Worm (Caenorhabditis elegans) whole organism, L4 larva: Measurements from ENCODE around the gene F59A6.4.

Experiments
- F26F4.8 ChIP-seq: fragments of 200-800 bp; sonication (Bioruptor generic); conservative IDR thresholded peaks from 2 replicates; pipeline ENCODE4 v1.3.6; 2022; ENCODE audit warnings: missing genetic modification characterization, missing compliant biosample characterization
- F44E2.7 ChIP-seq: fragments of 200-800 bp; sonication (Bioruptor generic); IDR thresholded peaks from 2 replicates; pipeline ENCODE4 v2.1.2; 2022; ENCODE audit warnings: missing genetic modification characterization, missing compliant biosample characterization
- F49E8.2 ChIP-seq: sonication (generic microtip); optimal IDR thresholded peaks from 2 replicates; lab custom pipeline; 2016; ENCODE audit warnings: missing compliant biosample characterization, mild to moderate bottlenecking, missing genetic modification characterization, borderline replicate concordance
- R02D3.7 ChIP-seq: fragments of 150-350 bp; sonication (generic microtip); optimal IDR thresholded peaks from 3 replicates; lab custom pipeline; 2014; ENCODE audit warnings: missing biosample characterization, missing genetic modification characterization
- Y105C5A.15 ChIP-seq: fragments of 200-800 bp; sonication (Bioruptor generic); IDR thresholded peaks from 2 replicates; pipeline ENCODE4 v1.3.6; 2022; ENCODE audit warnings: missing genetic modification characterization, missing compliant biosample characterization
- Y48G9A.11 ChIP-seq: fragments of 200-800 bp; sonication (Bioruptor generic); IDR thresholded peaks from 2 replicates; pipeline ENCODE4 v1.3.6; 2022; ENCODE audit warnings: missing genetic modification reagents, missing genetic modification characterization, missing compliant biosample characterization
- ZK337.2 ChIP-seq: fragments of 200-800 bp; sonication (Bioruptor generic); IDR thresholded peaks from 2 replicates; pipeline ENCODE4 v1.3.6; 2022; ENCODE audit warnings: missing genetic modification reagents, missing genetic modification characterization, missing compliant biosample characterization
- ZK546.5 ChIP-seq, 2 experiments: sonication (generic microtip); optimal IDR thresholded peaks; 2 replicates each; lab custom pipeline; 2017; ENCODE audit warnings: missing biosample characterization in 2 of 2, missing genetic modification characterization in 2 of 2
- ama-1 ChIP-seq: fragments of 150-350 bp; optimal IDR thresholded peaks from 2 replicates; lab custom pipeline; 2014; ENCODE audit warnings: inconsistent platforms, mixed read lengths
- arid-1 ChIP-seq: fragments of 200-800 bp; sonication (Bioruptor generic); conservative IDR thresholded peaks from 2 replicates; pipeline ENCODE4 v1.3.6; 2022; ENCODE audit warnings: missing genetic modification reagents, missing genetic modification characterization, missing compliant biosample characterization
- attf-4 ChIP-seq: sonication (generic microtip); optimal IDR thresholded peaks from 3 replicates; lab custom pipeline; 2017; ENCODE audit warnings: missing biosample characterization, missing genetic modification characterization
- ceh-20 ChIP-seq: fragments of 200-800 bp; sonication (Bioruptor generic); IDR thresholded peaks from 2 replicates; pipeline ENCODE4 v1.3.6; 2022; ENCODE audit warnings: missing genetic modification reagents, missing genetic modification characterization, missing compliant biosample characterization
- ceh-28 ChIP-seq: fragments of 150-350 bp; optimal IDR thresholded peaks from 2 replicates; lab custom pipeline; 2014; ENCODE audit warnings: missing biosample characterization, missing genetic modification reagents, missing genetic modification characterization
- ceh-44 ChIP-seq: fragments of 200-800 bp; sonication (Bioruptor generic); IDR thresholded peaks from 2 replicates; pipeline ENCODE4 v1.3.6; 2022; ENCODE audit warnings: missing genetic modification reagents, missing genetic modification characterization, missing compliant biosample characterization
- ceh-82 ChIP-seq: sonication (generic microtip); optimal IDR thresholded peaks from 2 replicates; lab custom pipeline; 2017; ENCODE audit warnings: missing biosample characterization, missing genetic modification characterization
- cey-2 ChIP-seq: sonication (generic microtip); optimal IDR thresholded peaks from 3 replicates; lab custom pipeline; 2017; ENCODE audit warnings: missing genetic modification characterization, mild to moderate bottlenecking, missing compliant biosample characterization, antibody characterized with exemption, borderline replicate concordance; ENCODE audit not compliant: insufficient read depth
- daf-12 ChIP-seq: fragments of 150-350 bp; optimal IDR thresholded peaks from 2 replicates; lab custom pipeline; 2014; ENCODE audit warnings: missing biosample characterization, missing genetic modification reagents, missing genetic modification characterization
- daf-19 ChIP-seq: fragments of 200-800 bp; sonication (Bioruptor generic); conservative IDR thresholded peaks from 2 replicates; pipeline ENCODE4 v1.3.6; 2022; ENCODE audit warnings: missing genetic modification characterization, missing compliant biosample characterization
- dmd-6 ChIP-seq: fragments of 200-800 bp; sonication (Bioruptor generic); IDR thresholded peaks from 2 replicates; pipeline ENCODE4 v1.3.6; 2022; ENCODE audit warnings: missing genetic modification reagents, missing genetic modification characterization, missing compliant biosample characterization
- dpl-1 ChIP-seq: fragments of 150-350 bp; optimal IDR thresholded peaks from 2 replicates; lab custom pipeline; 2014; ENCODE audit warnings: missing biosample characterization, missing genetic modification reagents, missing genetic modification characterization
- duxl-1 ChIP-seq: sonication (generic microtip); optimal IDR thresholded peaks from 2 replicates; lab custom pipeline; 2016; ENCODE audit warnings: mild to moderate bottlenecking, missing genetic modification characterization, moderate library complexity, missing compliant biosample characterization; ENCODE audit not compliant: poor library complexity
- egl-27 ChIP-seq: sonication (generic microtip); optimal IDR thresholded peaks from 3 replicates; lab custom pipeline; 2017; ENCODE audit warnings: missing biosample characterization, missing genetic modification reagents, missing genetic modification characterization
- egl-43 ChIP-seq: fragments of 200-800 bp; sonication (Bioruptor generic); IDR thresholded peaks from 2 replicates; pipeline ENCODE4 v1.3.6; 2022; ENCODE audit warnings: missing genetic modification reagents, missing genetic modification characterization, missing compliant biosample characterization
- fkh-10 ChIP-seq: fragments of 150-350 bp; optimal IDR thresholded peaks from 2 replicates; lab custom pipeline; 2014; ENCODE audit warnings: missing biosample characterization, missing genetic modification reagents, missing genetic modification characterization
- gei-8 ChIP-seq: fragments of 200-800 bp; sonication (Bioruptor generic); optimal IDR thresholded peaks from 2 replicates; lab custom pipeline; 2018; ENCODE audit warnings: mild to moderate bottlenecking, missing genetic modification characterization, missing compliant biosample characterization
- hlh-30 ChIP-seq: sonication (generic microtip); optimal IDR thresholded peaks from 2 replicates; lab custom pipeline; 2017; ENCODE audit warnings: antibody characterized with exemption, mild to moderate bottlenecking, missing genetic modification characterization, missing compliant biosample characterization; ENCODE audit not compliant: insufficient read depth
- lin-1 ChIP-seq: fragments of 200-800 bp; sonication (Bioruptor generic); IDR thresholded peaks from 2 replicates; pipeline ENCODE4 v1.3.6; 2022; ENCODE audit warnings: missing genetic modification reagents, missing genetic modification characterization, missing compliant biosample characterization
- lin-29 ChIP-seq: fragments of 200-800 bp; sonication (Bioruptor generic); IDR thresholded peaks from 2 replicates; pipeline ENCODE4 v1.3.6; 2022; ENCODE audit warnings: missing genetic modification reagents, missing genetic modification characterization, missing compliant biosample characterization
- lin-39 ChIP-seq: fragments of 150-350 bp; optimal IDR thresholded peaks from 2 replicates; lab custom pipeline; 2014; ENCODE audit warnings: missing biosample characterization, missing genetic modification reagents, missing genetic modification characterization
- mdl-1 ChIP-seq, 2 experiments: fragments of 150-350 bp in 1 of 2; sonication (generic microtip) in 1 of 2; optimal IDR thresholded peaks; 2 replicates each; lab custom pipeline; 2014 to 2017; ENCODE audit warnings: missing biosample characterization in 2 of 2, missing genetic modification characterization in 2 of 2
- mep-1 ChIP-seq: fragments of 150-350 bp; sonication (generic microtip); optimal IDR thresholded peaks from 3 replicates; lab custom pipeline; 2014; ENCODE audit warnings: missing biosample characterization, missing genetic modification characterization
- mxl-2 ChIP-seq: fragments of 200-800 bp; sonication (Bioruptor generic); conservative IDR thresholded peaks from 2 replicates; pipeline ENCODE4 v1.3.6; 2022; ENCODE audit warnings: missing genetic modification reagents, missing genetic modification characterization, missing compliant biosample characterization
- nhr-11 ChIP-seq: fragments of 150-350 bp; optimal IDR thresholded peaks from 2 replicates; lab custom pipeline; 2014; ENCODE audit warnings: missing biosample characterization, missing genetic modification characterization
- nhr-111 ChIP-seq: fragments of 200-800 bp; sonication (Bioruptor generic); optimal IDR thresholded peaks from 2 replicates; lab custom pipeline; 2018; ENCODE audit warnings: mild to moderate bottlenecking, missing genetic modification characterization, missing compliant biosample characterization
- nhr-237 ChIP-seq: sonication (generic microtip); optimal IDR thresholded peaks from 2 replicates; lab custom pipeline; 2017; ENCODE audit warnings: missing biosample characterization, missing genetic modification characterization
- nhr-42 ChIP-seq: fragments of 200-800 bp; sonication (Bioruptor generic); IDR thresholded peaks from 2 replicates; pipeline ENCODE4 v1.3.6; 2022; ENCODE audit warnings: missing genetic modification characterization, missing compliant biosample characterization
- nhr-6 ChIP-seq: fragments of 150-350 bp; optimal IDR thresholded peaks from 2 replicates; lab custom pipeline; 2014; ENCODE audit warnings: missing biosample characterization, missing genetic modification characterization
- nhr-76 ChIP-seq: fragments of 150-350 bp; optimal IDR thresholded peaks from 2 replicates; lab custom pipeline; 2014; ENCODE audit warnings: missing biosample characterization, missing genetic modification characterization
- pqm-1 ChIP-seq: sonication (generic microtip); optimal IDR thresholded peaks from 2 replicates; lab custom pipeline; 2017; ENCODE audit warnings: missing biosample characterization, missing genetic modification characterization
- sdz-12 ChIP-seq: fragments of 200-800 bp; sonication (Bioruptor generic); optimal IDR thresholded peaks from 2 replicates; lab custom pipeline; 2018; ENCODE audit warnings: mild to moderate bottlenecking, missing genetic modification characterization, missing compliant biosample characterization
- snpc-1.2 ChIP-seq: fragments of 200-800 bp; sonication (Bioruptor generic); IDR thresholded peaks from 2 replicates; pipeline ENCODE4 v1.3.6; 2022; ENCODE audit warnings: missing genetic modification reagents, missing genetic modification characterization, missing compliant biosample characterization
- snpc-4 ChIP-seq: fragments of 150-350 bp; optimal IDR thresholded peaks from 2 replicates; lab custom pipeline; 2014; ENCODE audit warnings: missing biosample characterization, missing genetic modification characterization
- spr-1 ChIP-seq: sonication (generic microtip); optimal IDR thresholded peaks from 2 replicates; lab custom pipeline; 2016; ENCODE audit warnings: mild to moderate bottlenecking, missing genetic modification characterization, missing compliant biosample characterization
- tag-97 ChIP-seq: fragments of 200-800 bp; sonication (Bioruptor generic); IDR thresholded peaks from 2 replicates; pipeline ENCODE4 v1.3.6; 2022; ENCODE audit warnings: missing genetic modification characterization, missing compliant biosample characterization
- tra-1 ChIP-seq: fragments of 200-800 bp; sonication (Bioruptor generic); IDR thresholded peaks from 2 replicates; pipeline ENCODE4 v1.3.6; 2022; ENCODE audit warnings: missing genetic modification reagents, missing genetic modification characterization, missing compliant biosample characterization
- unc-130 ChIP-seq: sonication (generic microtip); optimal IDR thresholded peaks from 2 replicates; lab custom pipeline; 2016; ENCODE audit warnings: missing genetic modification reagents, missing genetic modification characterization, missing compliant biosample characterization
- unc-62 ChIP-seq, 3 experiments: fragments of 150-350 bp in 1 of 3; sonication (generic microtip); optimal IDR thresholded peaks in 2 of 3; peaks in 1 of 3; 1 replicate in 1 of 3; 2 replicates in 2 of 3; lab custom pipeline; 2014 to 2017; ENCODE audit warnings: missing biosample characterization in 3 of 3, missing genetic modification characterization in 3 of 3, missing genetic modification reagents in 3 of 3, missing genotype in 1 of 3
- zfp-2 ChIP-seq: sonication (generic microtip); optimal IDR thresholded peaks from 2 replicates; lab custom pipeline; 2016; ENCODE audit warnings: mild to moderate bottlenecking, missing genetic modification characterization, missing compliant biosample characterization
- zfp-3 ChIP-seq: fragments of 200-800 bp; sonication (Bioruptor generic); conservative IDR thresholded peaks from 2 replicates; pipeline ENCODE4 v1.3.6; 2022; ENCODE audit warnings: missing genetic modification reagents, missing genetic modification characterization, missing compliant biosample characterization
- zip-11 ChIP-seq: fragments of 200-800 bp; sonication (Bioruptor generic); IDR thresholded peaks from 2 replicates; pipeline ENCODE4 v1.3.6; 2022; ENCODE audit warnings: missing genetic modification characterization, missing compliant biosample characterization
- ztf-7 ChIP-seq: fragments of 150-350 bp; optimal IDR thresholded peaks from 2 replicates; lab custom pipeline; 2014; ENCODE audit warnings: missing biosample characterization, missing genetic modification characterization

Gene F59A6.4

ce11 chrII:5055129-5055666, 50.3 kb downstream of the F59A6.4 start, which contains the start of the genes ify-1 and rpl-22:
TSS of gene ify-1 (minus strand) at chrII:5055179.
TSS of gene rpl-22 (plus strand) at chrII:5055616.
- no peak for TF ChIP-seq R02D3.7 (tag; lab: Kevin White, UChicago)
- peak; percentile 49 for TF ChIP-seq dmd-6 (GFP tag; lab: Robert Waterston, UW)
- TF ChIP-seq mdl-1 (tag; optimal IDR thresholded peaks at IDR 0.05; lab: Kevin White, UChicago), result peak in 1 of 2 experiments; percentile 53
- peak; percentile 96 for TF ChIP-seq mep-1 (tag; lab: Kevin White, UChicago)
- TF ChIP-seq Y48G9A.11, result no peak
- no peak for TF ChIP-seq sdz-12 (GFP tag; lab: Kevin White, UChicago)
- no peak for TF ChIP-seq lin-1 (GFP tag; lab: Robert Waterston, UW)
- TF ChIP-seq unc-130, result peak; percentile 81
- peak in 1 of 2 experiments; percentile 16 for TF ChIP-seq ZK546.5 (tag; optimal IDR thresholded peaks at IDR 0.05; lab: Kevin White, UChicago)
- TF ChIP-seq duxl-1 (tag; lab: Kevin White, UChicago), result peak; percentile 88
- peak; percentile 92 for TF ChIP-seq arid-1 (GFP tag; lab: Robert Waterston, UW)
- no peak for TF ChIP-seq lin-39 (tag; lab: Kevin White, UChicago)
- TF ChIP-seq nhr-237 (tag; lab: Kevin White, UChicago), result no peak
- peak; percentile 82 for TF ChIP-seq spr-1 (tag; lab: Kevin White, UChicago)
- no peak for TF ChIP-seq tag-97 (GFP tag; lab: Robert Waterston, UW)
- no peak for TF ChIP-seq cey-2 (tag; lab: Kevin White, UChicago)
- peak; percentile 51 for TF ChIP-seq snpc-4
- no peak for TF ChIP-seq ceh-44 (GFP tag; lab: Robert Waterston, UW)
- TF ChIP-seq lin-29, result no peak
- TF ChIP-seq nhr-6, result peak; percentile 95
- peak; percentile 94 for TF ChIP-seq hlh-30 (tag; lab: Kevin White, UChicago)
- TF ChIP-seq tra-1 (GFP tag; lab: Robert Waterston, UW), result no peak
- TF ChIP-seq nhr-42 (GFP tag; lab: Robert Waterston, UW), result no peak
- TF ChIP-seq zip-11 (GFP tag; lab: Robert Waterston, UW), result no peak
- peak; percentile 94 for TF ChIP-seq dpl-1
- no peak for TF ChIP-seq nhr-111 (GFP tag; lab: Kevin White, UChicago)
- TF ChIP-seq fkh-10 (GFP tag; lab: Kevin White, UChicago), result peak; percentile 91
- TF ChIP-seq pqm-1 (tag; lab: Kevin White, UChicago), result peak; percentile 14
- no peak for TF ChIP-seq ceh-82 (tag; lab: Kevin White, UChicago)
- TF ChIP-seq egl-43, result 0 out of 2 replicates have a peak, but pooled peaks have one; percentile 42
- TF ChIP-seq nhr-11 (tag; lab: Kevin White, UChicago), result peak; percentile 90
- peak; percentile 61; the same call in 1 of the 2 replicates for TF ChIP-seq ceh-20 (GFP tag; lab: Robert Waterston, UW)
- TF ChIP-seq attf-4 (tag; lab: Kevin White, UChicago), result no peak
- TF ChIP-seq daf-19, result no peak
- TF ChIP-seq unc-62 (GFP tag; optimal IDR thresholded peaks at IDR 0.05 in 1 of 2; lab: Kevin White, UChicago), result peak in 1 of 2 experiments; percentile 98
- TF ChIP-seq unc-62 (tag; optimal IDR thresholded peaks at IDR 0.05; lab: Kevin White, UChicago), result peak; percentile 35
- TF ChIP-seq F44E2.7 (GFP tag; lab: Robert Waterston, UW), result no peak
- no peak for TF ChIP-seq ZK337.2 (GFP tag; lab: Robert Waterston, UW)
- TF ChIP-seq Y105C5A.15 (GFP tag; lab: Robert Waterston, UW), result no peak
- no peak for TF ChIP-seq nhr-76 (tag; lab: Kevin White, UChicago)
- peak; percentile 78 for TF ChIP-seq ztf-7 (tag; lab: Kevin White, UChicago)
- TF ChIP-seq egl-27 (tag; lab: Kevin White, UChicago), result no peak
- peak; percentile 66; the same call in 1 of the 2 replicates for TF ChIP-seq snpc-1.2 (GFP tag; lab: Robert Waterston, UW)
- TF ChIP-seq F49E8.2, result peak; percentile 61
- no peak for TF ChIP-seq gei-8 (GFP tag; lab: Kevin White, UChicago)
- no peak for TF ChIP-seq mxl-2 (GFP tag; lab: Robert Waterston, UW)
- peak; percentile 46 for TF ChIP-seq ceh-28
- TF ChIP-seq F26F4.8 (GFP tag; lab: Robert Waterston, UW), result no peak
- peak; percentile 50; the same call in 1 of the 2 replicates for TF ChIP-seq zfp-3
- TF ChIP-seq ama-1 (lab: Kevin White, UChicago), result peak; percentile 75
- TF ChIP-seq zfp-2, result peak; percentile 57
- no peak for TF ChIP-seq daf-12 (tag; lab: Kevin White, UChicago)
